Fruit fly (Drosophila melanogaster) whole organism, embryonic: Measurements from ENCODE around the gene CG10137.

ENCODE experiments used
- Aef1 ChIP-seq: fragments of 200-800 bp; sonication (Bioruptor generic); IDR thresholded peaks from 3 replicates; pipeline ENCODE4 v1.3.6; 2022; ENCODE audit warnings: missing biosample characterization, missing genetic modification characterization
- Atf6 ChIP-seq: fragments of 200-800 bp; sonication (Bioruptor generic); IDR thresholded peaks from 2 replicates; pipeline ENCODE4 v1.3.6; 2022; ENCODE audit warnings: missing biosample characterization, missing genetic modification characterization
- Blimp-1 ChIP-seq: fragments of 200-800 bp; sonication (Bioruptor generic); optimal IDR thresholded peaks from 3 replicates; lab custom pipeline; 2018; ENCODE audit warnings: missing biosample characterization, missing genetic modification characterization, mild to moderate bottlenecking, moderate library complexity, missing genetic modification reagents
- CG10147 ChIP-seq: fragments of 200-800 bp; sonication (Bioruptor generic); optimal IDR thresholded peaks from 2 replicates; lab custom pipeline; 2019; ENCODE audit warnings: missing biosample characterization, mild to moderate bottlenecking, missing genetic modification characterization, moderate library complexity
- CG10462 ChIP-seq: fragments of 200-800 bp; sonication (Bioruptor generic); optimal IDR thresholded peaks from 2 replicates; lab custom pipeline; 2016; ENCODE audit warnings: missing biosample characterization, missing genetic modification characterization
- CG12236 ChIP-seq: fragments of 200-800 bp; sonication (Bioruptor generic); optimal IDR thresholded peaks from 2 replicates; lab custom pipeline; 2016; ENCODE audit warnings: missing biosample characterization, missing genetic modification characterization
- CG13424 ChIP-seq: fragments of 200-800 bp; sonication (Bioruptor generic); optimal IDR thresholded peaks from 2 replicates; lab custom pipeline; 2019; ENCODE audit warnings: missing biosample characterization, mild to moderate bottlenecking, missing genetic modification characterization, moderate library complexity
- CG13894 ChIP-seq: fragments of 200-800 bp; sonication (Bioruptor generic); optimal IDR thresholded peaks from 3 replicates; lab custom pipeline; 2018; ENCODE audit warnings: missing biosample characterization, mild to moderate bottlenecking, missing genetic modification characterization, moderate library complexity
- CG14860 ChIP-seq: fragments of 200-800 bp; sonication (Bioruptor generic); IDR thresholded peaks from 3 replicates; pipeline ENCODE4 v1.3.6; 2022; ENCODE audit warnings: missing biosample characterization, missing genetic modification characterization; ENCODE audit not compliant: partially characterized antibody
- CG15011 ChIP-seq: fragments of 200-800 bp; sonication (Bioruptor generic); optimal IDR thresholded peaks from 3 replicates; lab custom pipeline; 2018; ENCODE audit warnings: missing biosample characterization, mild to moderate bottlenecking, missing genetic modification characterization
- CG1603 ChIP-seq: fragments of 200-800 bp; sonication (Bioruptor generic); optimal IDR thresholded peaks from 2 replicates; lab custom pipeline; 2019; ENCODE audit warnings: missing biosample characterization, mild to moderate bottlenecking, missing genetic modification characterization, moderate library complexity
- CG17359 ChIP-seq: fragments of 200-800 bp; sonication (Bioruptor generic); optimal IDR thresholded peaks from 3 replicates; lab custom pipeline; 2018; ENCODE audit warnings: missing biosample characterization, mild to moderate bottlenecking, missing genetic modification characterization, moderate library complexity
- CG17612 ChIP-seq: fragments of 200-800 bp; sonication (Bioruptor generic); IDR thresholded peaks from 2 replicates; pipeline ENCODE4 v1.3.6; 2022; ENCODE audit warnings: missing biosample characterization, missing genetic modification characterization
- CG30431 ChIP-seq: fragments of 200-800 bp; sonication (Bioruptor generic); optimal IDR thresholded peaks from 2 replicates; lab custom pipeline; 2017; ENCODE audit warnings: missing biosample characterization, missing genetic modification characterization
- CG3726 ChIP-seq: fragments of 200-800 bp; sonication (Bioruptor generic); IDR thresholded peaks from 3 replicates; pipeline ENCODE4, ENCODE4 v1.3.6; 2022; ENCODE audit warnings: missing biosample characterization, missing genetic modification characterization
- CG43689 ChIP-seq: fragments of 200-800 bp; sonication (Bioruptor generic); IDR thresholded peaks from 2 replicates; pipeline ENCODE4 v1.3.6; 2022; ENCODE audit warnings: missing biosample characterization, missing genetic modification characterization
- CG6683 ChIP-seq: fragments of 200-800 bp; sonication (Bioruptor generic); optimal IDR thresholded peaks from 2 replicates; lab custom pipeline; 2017; ENCODE audit warnings: missing biosample characterization, mild to moderate bottlenecking, missing genetic modification characterization, missing genetic modification reagents
- CG7786 ChIP-seq: fragments of 200-800 bp; sonication (Bioruptor generic); optimal IDR thresholded peaks from 2 replicates; lab custom pipeline; 2016; ENCODE audit warnings: missing biosample characterization, missing genetic modification characterization
- CG7839 ChIP-seq: fragments of 200-800 bp; sonication (Bioruptor generic); optimal IDR thresholded peaks from 3 replicates; lab custom pipeline; 2018; ENCODE audit warnings: missing biosample characterization, mild to moderate bottlenecking, missing genetic modification characterization, moderate library complexity
- CG8924 ChIP-seq: fragments of 200-800 bp; optimal IDR thresholded peaks from 3 replicates; lab custom pipeline; 2019; ENCODE audit warnings: missing biosample characterization, mild to moderate bottlenecking, missing genetic modification characterization, moderate library complexity
- CG9727 ChIP-seq: fragments of 200-800 bp; sonication (Bioruptor generic); optimal IDR thresholded peaks from 3 replicates; lab custom pipeline; 2017; ENCODE audit warnings: missing biosample characterization, mild to moderate bottlenecking, missing genetic modification characterization
- Eip74EF ChIP-seq, 2 experiments: fragments of 200-800 bp in 1 of 2; fragments of >200 bp in 1 of 2; sonication (Bioruptor generic) in 1 of 2; optimal IDR thresholded peaks; 2 replicates each; lab custom pipeline; 2017 to 2019; ENCODE audit warnings: missing biosample characterization in 2 of 2, missing genetic modification characterization in 2 of 2, mild to moderate bottlenecking in 1 of 2, moderate library complexity in 1 of 2
- Ets65A ChIP-seq: fragments of 200-800 bp; sonication (Bioruptor generic); peaks from one replicate; lab custom pipeline; 2016; ENCODE audit warnings: missing biosample characterization, missing genetic modification characterization
- Fer1 ChIP-seq: fragments of 200-800 bp; sonication (Bioruptor generic); optimal IDR thresholded peaks from 2 replicates; lab custom pipeline; 2017; ENCODE audit warnings: missing biosample characterization, mild to moderate bottlenecking, missing genetic modification characterization
- Gsc ChIP-seq: fragments of 200-800 bp; sonication (Bioruptor generic); IDR thresholded peaks from 2 replicates; pipeline ENCODE4 v1.3.6; 2022; ENCODE audit warnings: missing biosample characterization, missing genetic modification characterization
- H2.0 ChIP-seq: fragments of 200-800 bp; sonication (Bioruptor generic); IDR thresholded peaks from 2 replicates; pipeline ENCODE4 v1.3.6; 2022; ENCODE audit warnings: missing biosample characterization, missing genetic modification characterization
- Hr39 ChIP-seq: fragments of >200 bp; optimal IDR thresholded peaks from 2 replicates; lab custom pipeline; 2017
- Jarid2 ChIP-seq: fragments of 200-800 bp; sonication (Bioruptor generic); optimal IDR thresholded peaks from 3 replicates; lab custom pipeline; 2017; ENCODE audit warnings: mild to moderate bottlenecking, missing biosample characterization, missing genetic modification reagents, missing genetic modification characterization
- Kr ChIP-seq: fragments of 200-800 bp; sonication (Bioruptor generic); optimal IDR thresholded peaks from 2 replicates; lab custom pipeline; 2017; ENCODE audit warnings: missing biosample characterization, mild to moderate bottlenecking, missing genetic modification characterization
- Mad ChIP-seq: fragments of 200-800 bp; sonication (Bioruptor generic); optimal IDR thresholded peaks from 2 replicates; lab custom pipeline; 2016; ENCODE audit warnings: missing biosample characterization, missing genetic modification characterization
- Med ChIP-seq: fragments of 200-800 bp; sonication (Bioruptor generic); peaks from one replicate; lab custom pipeline; 2016; ENCODE audit warnings: missing biosample characterization, missing genetic modification characterization, mild to moderate bottlenecking, inconsistent platforms, moderate library complexity
- Mes4 ChIP-seq: fragments of 200-800 bp; sonication (Bioruptor generic); optimal IDR thresholded peaks from 2 replicates; lab custom pipeline; 2016; ENCODE audit warnings: missing biosample characterization, missing genetic modification characterization
- Trl ChIP-seq, 3 experiments: fragments of >200 bp in 2 of 3; fragments of 200-800 bp in 1 of 3; sonication (Bioruptor generic) in 1 of 3; optimal IDR thresholded peaks; 2 replicates in 1 of 3; 3 replicates in 2 of 3; lab custom pipeline; 2016 to 2017; ENCODE audit warnings: missing biosample characterization in 1 of 3, missing genetic modification characterization in 1 of 3
- ash1 ChIP-seq: fragments of 200-800 bp; sonication (Bioruptor generic); optimal IDR thresholded peaks from 2 replicates; lab custom pipeline; 2018; ENCODE audit warnings: missing biosample characterization, mild to moderate bottlenecking, missing genetic modification characterization
- bbx ChIP-seq: fragments of 200-800 bp; sonication (Bioruptor generic); IDR thresholded peaks from 2 replicates; pipeline ENCODE4 v1.3.6; 2022; ENCODE audit warnings: missing biosample characterization, missing genetic modification characterization; ENCODE audit not compliant: partially characterized antibody
- caup ChIP-seq: fragments of 200-800 bp; sonication (Bioruptor generic); optimal IDR thresholded peaks from 3 replicates; lab custom pipeline; 2017; ENCODE audit warnings: missing biosample characterization, mild to moderate bottlenecking, missing genetic modification characterization, moderate library complexity; ENCODE audit not compliant: severe bottlenecking
- ci ChIP-seq: fragments of 200-800 bp; sonication (Bioruptor generic); IDR thresholded peaks from 3 replicates; pipeline ENCODE4 v1.3.6; 2022; ENCODE audit warnings: missing biosample characterization, missing genetic modification characterization
- ftz-f1 ChIP-seq: fragments of 200-800 bp; sonication (Bioruptor generic); optimal IDR thresholded peaks from 2 replicates; lab custom pipeline; 2016; ENCODE audit warnings: missing biosample characterization, missing genetic modification characterization
- ham ChIP-seq: fragments of 200-800 bp; sonication (Bioruptor generic); IDR thresholded peaks from 2 replicates; pipeline ENCODE4 v1.3.6; 2022; ENCODE audit warnings: missing biosample characterization, missing genetic modification characterization
- knrl ChIP-seq: fragments of 200-800 bp; sonication (Bioruptor generic); IDR thresholded peaks from 3 replicates; pipeline ENCODE4 v1.3.6; 2022; ENCODE audit warnings: missing biosample characterization, missing genetic modification characterization; ENCODE audit not compliant: partially characterized antibody
- mld ChIP-seq: fragments of 200-800 bp; sonication (Bioruptor generic); IDR thresholded peaks from 3 replicates; pipeline ENCODE4 v1.3.6; 2022; ENCODE audit warnings: missing biosample characterization, missing genetic modification characterization; ENCODE audit not compliant: partially characterized antibody
- oc ChIP-seq: fragments of 200-800 bp; sonication (Bioruptor generic); optimal IDR thresholded peaks from 2 replicates; lab custom pipeline; 2018; ENCODE audit warnings: missing biosample characterization, mild to moderate bottlenecking, missing genetic modification characterization, moderate library complexity
- phol ChIP-seq: fragments of 200-800 bp; sonication (Bioruptor generic); optimal IDR thresholded peaks from 3 replicates; lab custom pipeline; 2018; ENCODE audit warnings: missing biosample characterization, mild to moderate bottlenecking, missing genetic modification characterization, moderate library complexity
- sd ChIP-seq: fragments of 200-800 bp; sonication (Bioruptor generic); optimal IDR thresholded peaks from 3 replicates; lab custom pipeline; 2018; ENCODE audit warnings: missing biosample characterization, mild to moderate bottlenecking, missing genetic modification characterization, moderate library complexity
- sima ChIP-seq: fragments of 200-800 bp; sonication (Bioruptor generic); optimal IDR thresholded peaks from 2 replicates; lab custom pipeline; 2016; ENCODE audit warnings: missing biosample characterization, missing genetic modification characterization
- slou ChIP-seq: fragments of 200-800 bp; sonication (Bioruptor generic); optimal IDR thresholded peaks from 3 replicates; lab custom pipeline; 2016; ENCODE audit warnings: missing biosample characterization, missing genetic modification characterization
- so ChIP-seq: fragments of 200-800 bp; sonication (Bioruptor generic); IDR thresholded peaks from 3 replicates; pipeline ENCODE4 v1.3.6; 2022; ENCODE audit warnings: missing biosample characterization, missing genetic modification characterization
- vnd ChIP-seq: fragments of 200-800 bp; sonication (Bioruptor generic); IDR thresholded peaks from 3 replicates; pipeline ENCODE4 v1.3.6; 2022; ENCODE audit warnings: missing biosample characterization, missing genetic modification characterization; ENCODE audit not compliant: partially characterized antibody

The CG10137 gene

DNA sequence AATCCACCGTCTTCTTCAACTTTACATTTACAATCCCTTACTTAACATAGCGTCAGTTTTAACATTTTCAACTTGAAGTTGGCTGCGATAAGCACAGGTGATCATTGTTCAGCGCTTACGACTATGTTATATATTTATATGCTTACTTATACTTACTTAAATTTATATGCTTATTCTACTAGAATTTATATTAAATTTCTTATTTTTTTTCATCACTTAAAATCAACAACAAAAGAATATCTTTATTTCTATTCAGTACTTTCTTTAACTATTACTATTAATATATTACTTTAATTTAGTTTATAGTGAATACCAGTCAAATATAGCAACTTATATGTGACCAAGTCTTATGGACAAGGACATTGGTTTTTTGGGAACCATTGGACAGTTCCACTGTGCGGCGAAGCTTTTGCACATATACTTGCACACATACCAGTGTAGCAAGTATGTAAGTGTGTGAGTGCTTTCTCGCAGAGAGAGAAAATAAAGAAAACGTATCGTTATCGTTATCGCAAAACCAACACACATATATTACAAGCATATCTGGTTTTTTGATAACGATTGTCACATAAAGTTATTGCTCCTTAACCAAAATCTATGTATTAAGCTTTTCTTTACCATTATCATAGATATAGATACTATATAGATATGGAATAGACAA lies 9.2 kb upstream of the CG10137 start, which contains the start of gene Hasp (continued):
- TF ChIP-seq CG10462, result no peak
- no peak for TF ChIP-seq CG3726 (GFP tag; lab: Robert Waterston, UW)
- peak in 1 of 2 experiments; percentile 67 for TF ChIP-seq Eip74EF (GFP tag; optimal IDR thresholded peaks at IDR 0.05; lab: Kevin White, UChicago)
- TF ChIP-seq ash1 (GFP tag; lab: Kevin White, UChicago), result no peak
- no peak for TF ChIP-seq sima (GFP tag; lab: Kevin White, UChicago)
- peak; percentile 37 for TF ChIP-seq CG1603
- peak; percentile 55 for TF ChIP-seq Fer1 (GFP tag; lab: Kevin White, UChicago)
- no peak for TF ChIP-seq CG30431 (GFP tag; lab: Kevin White, UChicago)
- TF ChIP-seq CG13424 (tag; lab: Kevin White, UChicago), result peak; percentile 51
- TF ChIP-seq CG15011 (GFP tag; lab: Kevin White, UChicago), result no peak
- peak; percentile 11 to 19 for TF ChIP-seq Trl (optimal IDR thresholded peaks at IDR 0.05; lab: Kevin White, UChicago)
- no peak for TF ChIP-seq Trl (GFP tag; optimal IDR thresholded peaks at IDR 0.05; lab: Kevin White, UChicago)
- TF ChIP-seq slou (GFP tag; lab: Kevin White, UChicago), result peak; percentile 40
- TF ChIP-seq CG8924 (tag; lab: Kevin White, UChicago), result peak; percentile 9
- TF ChIP-seq Kr (GFP tag; lab: Kevin White, UChicago), result no peak
- TF ChIP-seq phol (tag; lab: Kevin White, UChicago), result peak; percentile 63
- TF ChIP-seq mld (GFP tag; lab: Robert Waterston, UW), result peak; percentile 92
- TF ChIP-seq CG17612, result no peak
- TF ChIP-seq CG43689 (GFP tag; lab: Robert Waterston, UW), result no peak
- TF ChIP-seq Aef1, result 0 out of 3 replicates have a peak, but pooled peaks have one; percentile 10
- TF ChIP-seq CG12236 (GFP tag; lab: Kevin White, UChicago), result no peak
- peak; percentile 10 for TF ChIP-seq CG6683 (GFP tag; lab: Kevin White, UChicago)
- TF ChIP-seq H2.0 (GFP tag; lab: Robert Waterston, UW), result 0 out of 2 replicates have a peak, but pooled peaks have one; percentile 19
- no peak for TF ChIP-seq CG7786 (GFP tag; lab: Kevin White, UChicago)
- no peak for TF ChIP-seq Mad (GFP tag; lab: Kevin White, UChicago)
- TF ChIP-seq Mes4 (GFP tag; lab: Kevin White, UChicago), result no peak
- TF ChIP-seq sd (tag; lab: Kevin White, UChicago), result no peak
- peak; percentile 75 for TF ChIP-seq Blimp-1 (GFP tag; lab: Kevin White, UChicago)
- no peak; the same call in 1 of the 2 replicates for TF ChIP-seq Atf6 (GFP tag; lab: Robert Waterston, UW)
- TF ChIP-seq knrl (GFP tag; lab: Robert Waterston, UW), result peak; percentile 46; the same call in 2 of the 3 replicates
- TF ChIP-seq Jarid2 (GFP tag; lab: Kevin White, UChicago), result no peak
- peak; percentile 92 for TF ChIP-seq Ets65A
- TF ChIP-seq oc (tag; lab: Kevin White, UChicago), result peak; percentile 41
- TF ChIP-seq CG7839 (tag; lab: Kevin White, UChicago), result peak; percentile 83
- TF ChIP-seq CG9727 (GFP tag; lab: Kevin White, UChicago), result peak; percentile 61
- no peak for TF ChIP-seq Hr39 (lab: Kevin White, UChicago)
- peak; percentile 52 for TF ChIP-seq CG10147 (GFP tag; lab: Kevin White, UChicago)
- peak; percentile 89 for TF ChIP-seq bbx
- 0 out of 3 replicates have a peak, but pooled peaks have one; percentile 13 for TF ChIP-seq so (GFP tag; lab: Robert Waterston, UW)
- TF ChIP-seq vnd, result peak; percentile 74
- no peak for TF ChIP-seq ftz-f1 (GFP tag; lab: Kevin White, UChicago)
- peak; percentile 81 for TF ChIP-seq Med (GFP tag; lab: Kevin White, UChicago)
- peak; percentile 83 for TF ChIP-seq CG14860 (GFP tag; lab: Robert Waterston, UW)
- no peak for TF ChIP-seq Gsc
- peak; percentile 70 for TF ChIP-seq CG17359 (tag; lab: Kevin White, UChicago)
- TF ChIP-seq ham (GFP tag; lab: Robert Waterston, UW), result no peak
- peak; percentile 23 for TF ChIP-seq CG13894 (tag; lab: Kevin White, UChicago)
- peak; percentile 51 for TF ChIP-seq caup (GFP tag; lab: Kevin White, UChicago)
- peak; percentile 71; the same call in 2 of the 3 replicates for TF ChIP-seq ci (GFP tag; lab: Robert Waterston, UW)
